Worm (Caenorhabditis elegans): Measurements from ENCODE around the gene Y43B11AR.3.

- TF ChIP-seq W03F9.2 (tag; optimal IDR thresholded peaks at IDR 0.05) (peak; percentile 75), dao-5 (tag; optimal IDR thresholded peaks at IDR 0.05) (no peak)
Measured at ce11 chrIV:7103211-7103679, 19.7 kb upstream of the Y43B11AR.3 start, which contains the start of the genes rde-8 and ZC477.3.

All from whole organism, L4/young adult.